Worm (Caenorhabditis elegans): ENCODE results near the gene F52D10.2.
A peak's percentile ranks its signal among the peaks of the same experiment; 100 is the strongest.

The F52D10.2 gene

DNA sequence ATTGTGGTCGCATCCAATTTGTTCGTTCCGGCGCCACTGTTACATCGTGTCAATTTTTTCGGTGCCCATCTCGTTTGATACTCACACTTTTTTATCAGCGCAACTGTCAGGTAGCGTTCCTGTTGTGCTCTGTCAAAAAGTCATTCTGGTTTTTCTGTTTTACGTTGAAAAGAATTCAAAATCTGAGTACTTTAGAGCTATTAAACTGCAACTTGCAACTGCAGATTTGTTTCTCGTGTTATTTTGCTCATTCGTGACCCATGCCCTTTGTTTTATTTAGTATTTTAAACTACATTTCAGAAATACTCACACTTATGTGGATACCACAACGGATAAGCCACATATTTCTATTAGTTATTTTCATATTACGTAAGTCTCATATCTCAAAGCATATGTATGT lies 30.9 kb downstream of the F52D10.2 start, which contains the start of gene lev-8:
Gene lev-8 (plus strand): TSS at position 301 of the 400 bp plus-strand sequence.
- no peak for TF ChIP-seq unc-130 (GFP tag; optimal IDR thresholded peaks at IDR 0.05)

DNA sequence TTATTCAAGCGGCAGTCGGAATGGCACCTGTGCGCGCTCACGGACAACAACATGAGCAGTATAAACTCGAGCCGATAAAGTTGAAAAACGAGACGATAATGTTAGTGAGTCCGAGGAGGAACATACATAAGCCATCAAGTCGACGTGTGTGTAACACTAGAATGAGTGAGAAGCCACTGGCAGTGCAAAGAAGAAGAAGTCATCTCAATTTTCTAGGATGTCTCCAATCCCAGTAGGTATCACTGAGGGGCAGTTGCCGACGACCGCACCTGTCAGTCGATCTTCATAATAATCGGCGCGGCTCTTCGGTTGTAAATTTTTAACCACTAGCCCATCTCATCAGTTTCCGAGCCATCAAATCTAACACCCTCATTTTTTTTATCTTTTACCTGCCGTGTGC lies 31.4 kb downstream of the F52D10.2 start:
- TF ChIP-seq ztf-25 (GFP tag; IDR thresholded peaks at IDR 0.05) (no peak), cebp-1 (GFP tag; IDR thresholded peaks at IDR 0.05) (no peak), cebp-1 (tag; optimal IDR thresholded peaks at IDR 0.05) (peak; percentile 32), dox-1 (GFP tag; IDR thresholded peaks at IDR 0.05) (no peak), let-607 (tag; optimal IDR thresholded peaks at IDR 0.05) (no peak), chd-7 (tag; optimal IDR thresholded peaks at IDR 0.05) (no peak)

DNA sequence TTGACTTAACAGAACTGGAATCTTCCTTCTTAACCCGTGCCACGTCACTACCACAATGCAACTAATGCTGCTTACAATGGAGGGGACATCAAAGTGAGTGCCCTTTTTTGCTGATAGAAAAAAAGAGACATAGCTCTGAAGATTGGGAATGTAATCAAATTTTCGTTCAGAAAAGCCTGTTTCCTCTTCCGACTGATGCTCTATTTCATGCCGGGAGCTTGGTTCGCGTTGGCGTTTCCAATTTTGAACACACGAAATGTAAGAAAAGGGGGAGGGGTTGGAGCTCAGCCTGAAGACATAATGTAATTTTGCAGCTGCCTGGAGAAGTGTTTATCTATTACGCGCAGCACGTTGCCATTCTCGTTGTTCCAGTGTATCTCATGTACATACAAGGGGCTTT lies 33.4 kb downstream of the F52D10.2 start:
- TF ChIP-seq K11D2.4 (GFP tag; IDR thresholded peaks at IDR 0.05) (0 out of 2 replicates have a peak, but pooled peaks have one; percentile 25), hsf-1 (GFP tag; IDR thresholded peaks at IDR 0.05) (no peak), cebp-2 (GFP tag; IDR thresholded peaks at IDR 0.05) (no peak), rec-8 (tag; optimal IDR thresholded peaks at IDR 0.05) (no peak), attf-5 (GFP tag; optimal IDR thresholded peaks at IDR 0.05) (no peak), repo-1 (tag; optimal IDR thresholded peaks at IDR 0.05) (no peak)

DNA sequence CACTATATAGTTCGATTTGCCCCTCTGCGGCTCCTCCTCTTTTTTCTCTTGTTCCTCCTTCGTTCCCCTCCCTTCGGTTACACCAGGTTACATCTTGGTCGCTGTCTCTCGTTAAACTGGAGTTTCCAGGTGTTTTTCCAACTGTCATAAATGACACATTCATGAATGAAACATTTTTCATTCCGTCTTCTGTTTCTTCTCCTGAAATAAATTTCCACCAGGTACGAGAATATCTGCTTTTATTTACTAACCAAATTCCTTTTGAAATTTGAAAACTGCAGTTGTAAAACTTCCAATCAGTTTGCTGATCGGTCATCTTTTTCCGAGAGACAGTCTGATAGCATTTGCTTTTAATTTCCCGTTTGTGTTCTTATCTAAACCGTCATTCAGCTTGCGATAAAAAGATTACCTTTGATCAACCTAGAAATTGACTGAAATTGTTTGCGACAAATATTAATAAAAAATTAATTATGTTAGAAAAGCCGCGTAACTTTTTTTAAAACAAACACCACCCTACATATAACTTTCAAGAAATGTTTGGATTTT lies 35.3 kb downstream of the F52D10.2 start, which contains the start of gene C35C5.10:
Gene C35C5.10 (plus strand): TSS at position 51 of the 546 bp plus-strand sequence.
- peak; percentile 87 for TF ChIP-seq nhr-80 (tag; optimal IDR thresholded peaks at IDR 0.05)
- no peak for TF ChIP-seq athp-1 (tag; optimal IDR thresholded peaks at IDR 0.05)

DNA sequence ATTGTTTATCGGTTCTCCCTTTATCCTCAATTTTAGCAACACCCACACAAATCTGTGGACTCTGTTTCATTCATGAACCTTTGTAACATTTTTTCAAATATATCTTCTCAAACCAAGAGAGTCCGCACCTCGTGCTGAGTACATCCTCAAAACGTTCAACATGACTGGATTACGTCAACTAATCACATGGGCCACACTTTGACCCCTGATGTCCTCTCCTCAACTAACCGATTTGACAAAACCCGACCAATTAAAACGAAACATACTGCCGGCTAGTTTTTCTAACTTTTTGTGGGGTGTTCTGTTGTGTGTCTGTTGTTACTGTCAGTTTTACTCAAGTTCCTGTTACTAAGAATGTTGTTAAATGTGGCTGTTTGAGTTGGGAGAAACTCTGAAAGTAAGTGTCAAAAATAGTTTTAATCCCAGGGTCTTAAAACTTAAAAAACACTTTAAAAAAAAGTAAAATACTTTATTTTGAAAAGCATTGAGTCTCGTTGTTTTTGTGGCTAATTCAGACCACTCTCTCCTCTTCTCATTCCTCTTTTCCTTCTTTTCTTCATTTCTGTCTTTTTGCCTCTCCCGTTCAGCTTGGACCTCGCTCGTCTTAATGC lies 35.9 kb downstream of the F52D10.2 start:
- TF ChIP-seq rcor-1 (GFP tag; IDR thresholded peaks at IDR 0.05) (no peak), egl-18 (GFP tag; IDR thresholded peaks at IDR 0.05) (no peak), ceh-58 (GFP tag; IDR thresholded peaks at IDR 0.05) (no peak), sdz-38 (tag; optimal IDR thresholded peaks at IDR 0.05) (no peak), lir-1 (GFP tag; conservative IDR thresholded peaks at IDR 0.05) (no peak), hlh-26 (GFP tag; conservative IDR thresholded peaks at IDR 0.05) (no peak), K11D2.4 (GFP tag; IDR thresholded peaks at IDR 0.05) (no peak), him-1 (tag; optimal IDR thresholded peaks at IDR 0.05) (no peak), mcd-1 (GFP tag; IDR thresholded peaks at IDR 0.05) (no peak), hmg-1.2 (GFP tag; IDR thresholded peaks at IDR 0.05) (no peak), madf-6 (GFP tag; IDR thresholded peaks at IDR 0.05) (no peak), B0336.3 (GFP tag; IDR thresholded peaks at IDR 0.05) (no peak), ztf-26 (tag; optimal IDR thresholded peaks at IDR 0.05) (no peak)

DNA sequence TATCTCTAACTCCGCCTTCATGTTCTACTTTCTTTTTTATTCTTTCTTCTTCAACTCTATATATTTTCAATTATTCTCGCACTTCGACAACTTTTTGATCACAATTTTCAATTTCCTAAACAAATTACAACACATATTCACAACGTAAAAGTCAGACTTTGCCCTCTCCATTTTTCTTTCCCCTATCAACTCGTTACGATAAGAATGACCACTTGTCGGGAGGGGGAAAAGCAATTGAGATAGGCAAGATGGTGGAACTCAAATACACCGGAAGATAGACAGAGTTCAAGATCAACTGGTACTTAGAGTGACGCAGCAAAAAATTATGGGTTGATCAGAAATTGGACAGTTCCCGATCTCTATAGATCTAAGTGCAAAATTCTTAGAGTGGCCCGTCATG lies 36.5 kb downstream of the F52D10.2 start:
- no peak for TF ChIP-seq F37B4.10 (GFP tag; IDR thresholded peaks at IDR 0.05)

DNA sequence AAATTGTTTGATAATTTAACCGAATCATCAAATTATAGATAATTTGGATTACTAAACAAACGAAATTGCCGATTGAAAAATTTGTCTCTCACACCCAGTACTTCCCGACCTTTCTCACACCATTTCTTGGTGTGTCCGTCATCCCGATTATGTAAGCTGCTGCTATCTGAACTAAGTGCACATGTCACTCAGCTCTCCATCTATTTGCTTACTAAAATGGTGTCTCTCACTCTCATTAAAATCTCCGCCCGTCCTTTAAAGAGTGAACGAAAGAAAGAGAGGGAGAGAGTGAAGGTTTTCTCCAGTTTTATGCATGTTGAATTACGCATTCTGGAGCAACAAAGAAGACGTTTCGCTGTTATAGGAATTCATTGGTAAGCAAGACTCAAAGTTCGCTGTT lies 37.0 kb downstream of the F52D10.2 start:
- TF ChIP-seq egrh-3 (GFP tag; IDR thresholded peaks at IDR 0.05) (no peak), lin-26 (GFP tag; IDR thresholded peaks at IDR 0.05) (no peak), xnd-1 (tag; optimal IDR thresholded peaks at IDR 0.05) (no peak), nhr-80 (tag; optimal IDR thresholded peaks at IDR 0.05) (peak; percentile 42)
